Worm (Caenorhabditis elegans) whole organism, dauer: ENCODE results near the gene B0507.9.
"Not testable (repeated sequence)": the region's sequence is repeated elsewhere in the genome, so short reads cannot be mapped to it uniquely, and the experiment has no call there.

ENCODE experiments used
- unc-62 ChIP-seq: sonication (generic microtip); optimal IDR thresholded peaks from 2 replicates; lab custom pipeline; 2017; ENCODE audit warnings: missing biosample characterization, missing genetic modification reagents, missing genetic modification characterization

B0507.9 gene

DNA sequence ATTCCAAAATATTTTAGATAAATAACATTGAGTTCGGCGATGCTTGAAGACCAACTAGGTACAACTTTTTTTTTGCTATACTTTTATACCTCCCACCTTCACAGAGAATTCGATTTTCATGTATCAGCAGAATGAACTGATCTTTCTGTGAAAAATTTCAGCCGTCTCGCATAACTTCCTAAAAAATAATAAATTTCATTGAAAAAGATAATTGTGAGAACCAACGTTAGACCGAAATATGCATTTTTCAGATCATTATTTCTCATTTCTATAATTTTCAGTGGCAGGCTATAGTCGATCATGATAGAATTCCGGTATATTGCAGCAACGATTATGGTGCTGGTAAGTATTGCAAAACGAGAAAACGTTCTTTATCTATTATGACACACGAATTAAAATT, 5.8 kb upstream of the B0507.9 start, which contains the start of gene srx-115:
srx-115 (plus strand) TSS at position 301 of the 400 bp plus-strand sequence.
- TF ChIP-seq unc-62 = no peak

ce11 chrV:8769154-8769553, 3.3 kb upstream of the B0507.9 start:
- TF ChIP-seq unc-62 = no peak

DNA sequence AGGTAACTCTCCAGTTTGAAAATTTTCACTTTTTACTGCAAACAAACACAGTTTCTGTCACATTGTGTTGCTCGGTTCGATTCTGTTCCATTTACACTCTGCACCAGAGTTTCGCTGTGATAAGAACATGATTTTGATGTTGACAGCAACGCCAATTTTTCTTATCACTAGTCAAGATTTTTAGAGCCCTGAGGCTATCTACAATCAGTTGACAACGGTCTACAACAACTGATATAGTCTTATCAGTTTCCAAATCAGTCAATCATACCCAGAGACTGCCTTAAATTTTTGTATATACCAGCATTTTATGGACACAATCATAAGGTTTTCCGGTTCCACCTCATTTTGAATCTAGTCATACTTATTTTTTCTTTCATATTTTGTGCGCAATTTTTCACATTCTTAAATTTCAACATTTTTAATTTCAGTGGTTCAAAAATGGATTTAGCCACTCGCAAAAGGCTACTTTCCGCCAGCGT, 2.7 kb upstream of the B0507.9 start, which contains the start of gene B0507.3:
B0507.3 (plus strand) TSS at position 429 of the 479 bp plus-strand sequence.
- no peak for TF ChIP-seq unc-62

ce11 chrV:8767493-8767892, 1.7 kb upstream of the B0507.9 start:
- no peak for TF ChIP-seq unc-62

ce11 chrV:8767041-8767440, 1.2 kb upstream of the B0507.9 start:
- TF ChIP-seq unc-62 = no peak

- no peak for TF ChIP-seq unc-62
These were observed 3.0 kb downstream of the B0507.9 start, which contains the start of gene B0507.8 for ce11 chrV:8762861-8763260. Gene B0507.8, minus strand, starts transcription at chrV:8762961.

DNA sequence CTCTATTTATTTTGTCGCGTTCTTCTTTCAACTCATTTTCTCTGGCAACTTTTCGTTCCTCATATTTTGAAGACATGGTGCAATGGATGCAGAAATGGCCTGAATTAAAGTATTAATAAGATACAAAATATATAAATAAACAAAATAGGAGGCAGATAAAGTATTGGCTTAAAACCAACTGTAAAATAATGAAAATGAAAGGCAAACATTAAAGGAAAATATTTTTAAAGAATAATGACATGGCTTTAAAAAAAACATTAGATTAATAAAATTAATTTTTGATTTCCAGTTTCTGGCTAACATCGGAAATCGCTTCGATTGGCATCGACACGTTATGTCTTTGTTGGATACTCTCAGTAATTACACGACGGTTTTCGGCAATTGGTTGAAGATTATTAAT, 5.4 kb downstream of the B0507.9 start, which contains the start of gene ddn-1:
ddn-1 (minus strand) TSS at position 101 of the 400 bp plus-strand sequence.
- no peak for TF ChIP-seq unc-62

DNA sequence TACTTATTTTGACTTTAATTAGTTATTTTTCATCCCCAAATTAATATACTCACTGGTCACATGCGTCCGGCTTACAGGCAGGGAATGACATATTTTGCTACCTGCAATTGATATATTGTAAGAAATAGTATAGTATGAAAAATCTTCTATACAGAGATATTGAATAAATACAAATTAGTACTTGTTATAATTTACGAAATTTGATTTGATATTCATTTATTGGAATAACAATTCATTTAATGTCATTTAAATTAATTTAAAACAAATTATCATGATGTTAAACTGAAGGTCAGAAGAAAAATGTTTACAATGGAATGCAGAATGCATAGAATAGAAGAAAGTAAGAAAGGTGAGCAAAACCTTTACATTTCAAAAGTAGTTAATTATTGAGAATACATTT, 7.2 kb downstream of the B0507.9 start, which contains the start of gene B0507.7:
B0507.7 (minus strand) TSS at position 101 of the 400 bp plus-strand sequence.
- TF ChIP-seq unc-62 = no peak

DNA sequence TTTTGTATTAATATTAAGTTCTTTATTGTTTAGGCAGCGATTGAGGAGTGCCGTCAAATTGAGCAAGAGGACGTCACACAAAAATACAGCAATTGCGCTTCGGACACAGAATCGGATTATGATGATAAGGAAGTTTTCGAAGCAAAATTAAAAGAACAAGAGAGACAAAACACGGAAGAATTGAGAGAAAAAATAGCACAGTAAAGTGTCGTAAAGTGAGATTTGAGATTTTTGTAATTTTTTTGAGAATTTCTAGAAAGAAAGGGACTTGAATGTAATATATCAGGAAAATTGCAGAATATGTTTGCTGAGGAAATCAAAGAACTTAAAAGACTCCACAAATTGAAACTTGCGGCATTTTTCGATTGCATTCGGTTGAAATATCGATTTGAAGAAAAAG, 11.2 kb downstream of the B0507.9 start, which contains the start of gene B0507.4:
B0507.4 (plus strand) TSS at position 301 of the 400 bp plus-strand sequence.
- no peak for TF ChIP-seq unc-62

DNA sequence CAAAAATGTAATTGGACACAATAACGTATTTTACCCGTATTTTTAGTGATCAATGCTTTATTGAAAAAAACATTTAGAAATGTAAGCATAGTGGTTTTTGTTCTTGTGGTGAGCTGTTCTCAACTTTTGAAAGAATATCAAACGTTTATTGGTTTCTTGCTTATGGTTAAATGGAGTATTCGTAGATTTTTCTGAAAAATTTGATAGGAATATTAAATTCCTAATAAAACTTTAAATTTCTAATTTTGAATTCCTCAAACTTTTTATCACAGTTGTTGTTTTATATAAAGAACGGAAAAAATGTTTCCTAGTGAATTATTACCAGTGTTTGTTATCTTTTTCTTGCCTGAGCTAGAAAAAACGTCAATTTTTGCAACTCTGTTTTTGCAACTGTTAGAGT, 12.4 kb downstream of the B0507.9 start, which contains the start of gene B0507.5:
B0507.5 (plus strand) TSS at position 301 of the 400 bp plus-strand sequence.
- no peak for TF ChIP-seq unc-62

ce11 chrV:8745858-8746257, 20.0 kb downstream of the B0507.9 start, which contains the start of gene B0507.6:
Gene B0507.6, plus strand, starts transcription at chrV:8746158.
- no peak for TF ChIP-seq unc-62

DNA sequence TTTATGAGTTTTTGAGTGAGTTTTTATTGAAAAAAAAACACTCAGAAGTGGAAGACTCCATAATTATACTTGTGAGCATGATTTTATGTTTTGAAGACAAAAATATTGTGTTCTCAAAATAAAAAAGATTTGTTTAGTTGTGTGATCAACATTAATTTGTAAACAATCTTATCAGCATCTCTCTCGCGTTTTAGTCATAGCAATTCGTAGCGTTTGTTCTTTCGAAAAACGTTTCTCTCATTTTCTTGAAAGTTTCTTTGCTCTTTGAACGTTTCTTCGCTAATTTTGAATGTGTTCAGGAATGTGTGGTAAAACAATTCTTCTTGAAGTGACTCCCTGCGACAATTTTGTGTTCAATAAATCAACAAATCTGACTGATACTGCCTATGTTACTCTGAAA, 26.7 kb downstream of the B0507.9 start, which contains the start of gene ZC196.2:
ZC196.2 (plus strand) TSS at position 301 of the 400 bp plus-strand sequence.
- no peak for TF ChIP-seq unc-62

ce11 chrV:8736369-8736768, 29.5 kb downstream of the B0507.9 start, which contains the start of gene ZC196.3:
Gene ZC196.3, plus strand, starts transcription at chrV:8736669.
- TF ChIP-seq unc-62 = no peak

DNA sequence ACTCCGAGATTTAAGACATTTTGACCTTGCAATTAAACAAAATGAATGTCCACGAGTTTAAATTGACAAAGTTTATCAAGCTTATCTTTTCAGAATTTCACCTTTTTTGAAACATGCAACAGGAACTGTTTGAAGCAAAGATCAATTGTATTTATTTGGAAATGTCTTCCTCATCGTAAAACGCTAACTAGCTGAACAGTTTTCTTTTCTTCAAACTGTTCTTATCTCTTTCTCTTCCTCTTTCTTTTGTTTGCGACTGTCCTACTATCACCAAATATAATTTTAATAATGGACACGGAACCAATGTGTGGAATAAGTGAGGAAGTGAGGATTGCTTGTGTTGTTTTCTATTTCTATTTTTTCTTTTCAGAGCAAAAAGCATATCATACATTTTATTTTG, 32.9 kb downstream of the B0507.9 start, which contains the start of gene ZC196.4:
ZC196.4 (plus strand) TSS at position 173 of the 400 bp plus-strand sequence.
- no peak for TF ChIP-seq unc-62

ce11 chrV:8730991-8731390, 34.8 kb downstream of the B0507.9 start:
- no peak for TF ChIP-seq unc-62

DNA sequence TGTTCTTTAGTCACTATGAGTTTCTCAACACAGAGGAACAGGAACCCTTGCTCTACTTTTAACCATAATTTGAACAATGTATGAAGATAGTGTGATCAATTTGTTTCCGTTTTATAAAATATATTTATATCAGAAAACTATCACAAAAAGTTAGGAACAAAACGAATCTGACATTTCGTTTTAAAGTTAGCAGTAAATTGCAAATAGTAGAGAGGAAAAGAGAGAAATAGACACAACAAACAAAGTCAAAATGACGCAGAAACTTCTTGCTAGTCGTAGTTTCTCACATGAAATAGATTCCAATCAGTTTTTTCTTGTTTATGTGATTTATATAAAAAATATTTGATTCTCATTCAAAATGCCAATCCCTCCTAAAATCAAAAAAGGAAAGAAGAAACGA, 36.7 kb downstream of the B0507.9 start, which contains the start of gene ZC196.5:
ZC196.5 (plus strand) TSS at position 301 of the 400 bp plus-strand sequence.
- TF ChIP-seq unc-62 = no peak

DNA sequence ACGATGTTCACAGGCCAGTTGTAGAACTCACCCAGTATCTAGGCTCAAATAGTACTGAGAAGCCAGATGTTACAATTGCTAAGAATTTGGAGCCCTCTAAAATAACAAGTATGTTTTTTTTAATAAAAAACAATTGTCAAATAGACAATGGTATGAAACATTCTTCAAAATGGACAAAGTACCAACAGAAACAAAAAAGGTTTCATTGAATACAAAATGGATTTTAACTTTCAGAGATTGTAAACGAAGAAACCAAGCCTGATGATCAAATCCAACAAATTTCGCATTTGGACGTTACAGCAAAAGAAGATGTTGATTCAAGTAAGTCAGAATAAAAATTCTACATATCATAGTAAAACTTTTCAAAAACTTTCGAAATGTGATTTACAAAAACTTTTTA, 38.8 kb downstream of the B0507.9 start, which contains the start of gene ZC196.9:
ZC196.9 (minus strand) TSS at position 101 of the 400 bp plus-strand sequence.
- no peak for TF ChIP-seq unc-62

DNA sequence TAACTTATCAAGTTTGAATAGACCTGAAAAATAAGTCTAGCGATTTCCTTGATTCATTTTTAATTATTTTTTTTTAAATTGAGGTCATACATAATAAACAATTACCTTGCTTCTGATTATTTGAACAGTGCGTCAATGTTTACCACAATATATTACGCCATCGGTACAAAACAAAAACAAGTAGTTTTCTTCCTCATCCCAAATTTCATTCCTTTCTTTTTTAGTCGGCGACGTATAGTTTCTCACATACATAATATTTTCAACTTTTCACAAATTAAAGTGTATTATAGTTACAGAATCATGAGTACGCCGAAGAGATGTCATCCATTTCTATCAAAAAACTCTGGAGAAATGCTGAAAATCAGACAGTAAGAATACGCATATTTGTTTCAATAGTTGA, 39.6 kb downstream of the B0507.9 start, which contains the start of gene droe-8:
droe-8 (plus strand) TSS at position 301 of the 400 bp plus-strand sequence.
- not testable (repeated sequence) for TF ChIP-seq unc-62
